Worm (Caenorhabditis elegans): ENCODE measurements around the gene fbxa-7.
"Not testable (repeated sequence)": the region's sequence is repeated elsewhere in the genome, so short reads cannot be mapped to it uniquely, and the experiment has no call there.

Gene fbxa-7

ce11 chrIII:2279457-2279856 lies 28.2 kb upstream of the fbxa-7 start, which contains the start of gene Y54F10BM.23:
Gene Y54F10BM.23, minus strand, starts transcription at chrIII:2279557.
- TF ChIP-seq ama-1 (optimal IDR thresholded peaks at IDR 0.05): no peak
- TF ChIP-seq ceh-13 (GFP tag; optimal IDR thresholded peaks at IDR 0.05): no peak
- no peak for TF ChIP-seq aly-1 (tag; optimal IDR thresholded peaks at IDR 0.05)
- no peak for TF ChIP-seq sea-1 (GFP tag; conservative IDR thresholded peaks at IDR 0.05)
- TF ChIP-seq tbx-37 (GFP tag; conservative IDR thresholded peaks at IDR 0.05): no peak
- TF ChIP-seq ets-7 (tag; optimal IDR thresholded peaks at IDR 0.05): no peak
- no peak for TF ChIP-seq pes-1 (GFP tag; IDR thresholded peaks at IDR 0.05)
- no peak for TF ChIP-seq B0310.2 (tag; optimal IDR thresholded peaks at IDR 0.05)
- no peak for TF ChIP-seq hmbx-1 (tag; optimal IDR thresholded peaks at IDR 0.05)
- no peak for TF ChIP-seq ceh-36 (tag; optimal IDR thresholded peaks at IDR 0.05)
- TF ChIP-seq tra-4 (tag; optimal IDR thresholded peaks at IDR 0.05): no peak
- TF ChIP-seq tbx-11 (GFP tag; IDR thresholded peaks at IDR 0.05): no peak
- no peak for TF ChIP-seq hnd-1 (tag; optimal IDR thresholded peaks at IDR 0.05)
- no peak for TF ChIP-seq flt-1 (GFP tag; IDR thresholded peaks at IDR 0.05)
- no peak for TF ChIP-seq scrt-1 (GFP tag; IDR thresholded peaks at IDR 0.05)
- TF ChIP-seq hmg-4 (GFP tag; optimal IDR thresholded peaks at IDR 0.05): no peak
- no peak for TF ChIP-seq F13C5.2 (tag; optimal IDR thresholded peaks at IDR 0.05)

ce11 chrIII:2276842-2277241 lies 25.6 kb upstream of the fbxa-7 start, which contains the start of gene Y54F10BM.21:
Gene Y54F10BM.21, plus strand, starts transcription at chrIII:2277142.
- TF ChIP-seq ets-7 (tag; optimal IDR thresholded peaks at IDR 0.05): no peak
- TF ChIP-seq scrt-1 (GFP tag; IDR thresholded peaks at IDR 0.05): no peak
- TF ChIP-seq flt-1 (GFP tag; IDR thresholded peaks at IDR 0.05): no peak
- no peak for TF ChIP-seq hmbx-1 (tag; optimal IDR thresholded peaks at IDR 0.05)
- TF ChIP-seq ama-1 (optimal IDR thresholded peaks at IDR 0.05): no peak
- no peak for TF ChIP-seq B0310.2 (tag; optimal IDR thresholded peaks at IDR 0.05)
- no peak for TF ChIP-seq tbx-11 (GFP tag; IDR thresholded peaks at IDR 0.05)
- TF ChIP-seq ceh-13 (GFP tag; optimal IDR thresholded peaks at IDR 0.05): no peak
- TF ChIP-seq ceh-36 (tag; optimal IDR thresholded peaks at IDR 0.05): no peak
- TF ChIP-seq tbx-37 (GFP tag; conservative IDR thresholded peaks at IDR 0.05): no peak
- TF ChIP-seq hnd-1 (tag; optimal IDR thresholded peaks at IDR 0.05): no peak
- no peak for TF ChIP-seq sea-1 (GFP tag; conservative IDR thresholded peaks at IDR 0.05)
- no peak for TF ChIP-seq pes-1 (GFP tag; IDR thresholded peaks at IDR 0.05)
- no peak for TF ChIP-seq hmg-4 (GFP tag; optimal IDR thresholded peaks at IDR 0.05)
- TF ChIP-seq aly-1 (tag; optimal IDR thresholded peaks at IDR 0.05): no peak
- TF ChIP-seq tra-4 (tag; optimal IDR thresholded peaks at IDR 0.05): no peak
- no peak for TF ChIP-seq F13C5.2 (tag; optimal IDR thresholded peaks at IDR 0.05)

DNA sequence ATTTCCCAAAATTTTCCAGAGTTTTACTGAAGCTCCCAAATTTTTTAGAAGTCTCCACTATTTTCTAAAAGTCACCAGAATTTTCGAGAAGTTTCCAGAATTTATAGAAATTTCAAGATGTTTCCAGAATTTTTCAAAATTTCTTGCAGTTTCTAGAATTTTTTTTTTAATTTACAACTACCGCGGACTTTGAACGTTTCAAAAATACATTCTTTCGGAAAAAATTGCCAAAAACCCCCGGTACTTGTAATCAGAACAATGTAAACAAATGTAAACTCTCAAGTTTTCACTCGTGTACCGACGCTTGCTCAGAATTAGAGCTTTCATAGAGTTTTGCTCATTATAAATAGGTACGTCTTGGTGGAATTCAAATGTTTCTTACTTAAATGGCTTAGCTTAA lies 21.5 kb upstream of the fbxa-7 start, which contains the start of gene fbxa-39:
Gene fbxa-39 (plus strand): TSS at position 301 of the 400 bp plus-strand sequence.
- TF ChIP-seq ceh-36 (tag; optimal IDR thresholded peaks at IDR 0.05) (no peak), hnd-1 (tag; optimal IDR thresholded peaks at IDR 0.05) (no peak), aly-1 (tag; optimal IDR thresholded peaks at IDR 0.05) (no peak), tbx-37 (GFP tag; conservative IDR thresholded peaks at IDR 0.05) (no peak), ama-1 (optimal IDR thresholded peaks at IDR 0.05) (no peak)

- TF ChIP-seq hmbx-1 (tag; optimal IDR thresholded peaks at IDR 0.05) (no peak), hnd-1 (tag; optimal IDR thresholded peaks at IDR 0.05) (no peak), B0310.2 (tag; optimal IDR thresholded peaks at IDR 0.05) (no peak), F13C5.2 (tag; optimal IDR thresholded peaks at IDR 0.05) (no peak), ama-1 (optimal IDR thresholded peaks at IDR 0.05) (no peak)
Measured at ce11 chrIII:2272075-2272474, 20.8 kb upstream of the fbxa-7 start, which contains the start of gene fbxa-48. Gene fbxa-48, minus strand, starts transcription at chrIII:2272175.

DNA sequence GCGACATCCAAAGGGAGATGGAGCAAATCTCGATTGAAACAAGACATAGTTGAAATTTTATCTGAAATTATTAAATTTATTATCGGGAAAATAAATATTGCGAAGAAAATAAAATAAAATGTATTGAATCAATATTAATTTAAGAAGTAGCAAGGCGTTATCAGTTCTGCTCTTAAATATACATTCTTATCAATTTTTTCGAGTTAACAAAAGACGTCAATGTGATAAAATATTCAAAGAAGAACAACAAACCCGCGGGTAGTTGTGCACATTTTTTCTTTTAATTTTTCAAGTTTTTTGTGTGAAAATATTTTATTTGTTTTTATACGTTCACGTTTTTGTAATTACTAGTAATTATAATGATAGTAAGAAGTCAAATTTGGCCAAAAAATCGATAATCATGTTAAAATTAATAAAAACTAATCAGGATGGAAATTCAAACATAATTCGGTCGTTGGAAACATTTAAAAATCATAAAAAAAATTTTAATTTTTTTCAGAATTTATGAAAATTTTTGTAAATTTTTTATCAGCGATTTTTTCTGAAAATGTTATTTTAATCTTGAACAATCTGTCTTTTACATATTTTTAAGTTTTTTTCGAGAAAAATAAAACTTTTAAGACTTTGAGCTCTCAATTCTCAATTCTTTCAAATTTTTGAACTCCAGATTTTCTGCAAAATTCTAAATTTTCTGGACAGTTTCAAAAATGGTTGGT lies 14.9 kb upstream of the fbxa-7 start, which contains the start of gene fbxa-9:
Gene fbxa-9 (plus strand): TSS at position 666 of the 716 bp plus-strand sequence.
- no peak for TF ChIP-seq aly-1 (tag; optimal IDR thresholded peaks at IDR 0.05)
- no peak for TF ChIP-seq tbx-11 (GFP tag; IDR thresholded peaks at IDR 0.05)
- TF ChIP-seq scrt-1 (GFP tag; IDR thresholded peaks at IDR 0.05): no peak
- no peak for TF ChIP-seq flt-1 (GFP tag; IDR thresholded peaks at IDR 0.05)
- no peak for TF ChIP-seq F13C5.2 (tag; optimal IDR thresholded peaks at IDR 0.05)
- no peak for TF ChIP-seq hmg-4 (GFP tag; optimal IDR thresholded peaks at IDR 0.05)
- no peak for TF ChIP-seq hmbx-1 (tag; optimal IDR thresholded peaks at IDR 0.05)
- TF ChIP-seq ets-7 (tag; optimal IDR thresholded peaks at IDR 0.05): no peak

- TF ChIP-seq tbx-37 (GFP tag; conservative IDR thresholded peaks at IDR 0.05) (no peak), hnd-1 (tag; optimal IDR thresholded peaks at IDR 0.05) (no peak), tbx-11 (GFP tag; IDR thresholded peaks at IDR 0.05) (no peak), hmg-4 (GFP tag; optimal IDR thresholded peaks at IDR 0.05) (no peak), hmbx-1 (tag; optimal IDR thresholded peaks at IDR 0.05) (no peak), scrt-1 (GFP tag; IDR thresholded peaks at IDR 0.05) (no peak), sea-1 (GFP tag; conservative IDR thresholded peaks at IDR 0.05) (no peak), F13C5.2 (tag; optimal IDR thresholded peaks at IDR 0.05) (no peak), ceh-13 (GFP tag; optimal IDR thresholded peaks at IDR 0.05) (no peak), ama-1 (optimal IDR thresholded peaks at IDR 0.05) (no peak), pes-1 (GFP tag; IDR thresholded peaks at IDR 0.05) (no peak), flt-1 (GFP tag; IDR thresholded peaks at IDR 0.05) (no peak), tra-4 (tag; optimal IDR thresholded peaks at IDR 0.05) (no peak), B0310.2 (tag; optimal IDR thresholded peaks at IDR 0.05) (no peak)
Measured at ce11 chrIII:2262942-2263341, 11.7 kb upstream of the fbxa-7 start, which contains the start of gene Y54F10BM.6. Gene Y54F10BM.6, plus strand, starts transcription at chrIII:2263242.

DNA sequence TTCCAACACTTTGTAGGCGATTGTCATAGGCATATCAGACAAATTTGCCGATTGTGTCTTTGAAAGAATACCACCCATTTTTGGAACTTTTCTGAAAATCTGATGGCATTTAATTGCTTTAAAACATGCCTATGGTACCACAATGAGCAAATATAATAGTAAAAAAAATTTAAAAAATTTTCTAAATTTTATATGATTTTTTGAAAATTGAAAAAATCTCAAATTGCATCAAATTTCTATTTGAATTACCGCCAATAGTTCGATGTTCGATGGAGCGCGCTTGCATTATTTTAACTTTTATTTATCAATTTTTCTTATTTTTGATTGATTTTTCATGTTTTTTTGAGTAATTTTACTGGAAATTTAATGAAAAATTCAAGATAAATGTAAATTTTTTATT lies 10.1 kb upstream of the fbxa-7 start, which contains the start of gene fbxa-42:
Gene fbxa-42 (minus strand): TSS at position 101 of the 400 bp plus-strand sequence.
- not testable (repeated sequence) for TF ChIP-seq flt-1, scrt-1, tbx-11 (GFP tag; IDR thresholded peaks at IDR 0.05)

All from whole organism, early embryonic.